Fruit fly (Drosophila melanogaster) whole organism, embryonic: ENCODE measurements around the gene T48.

Experiments
- Blimp-1 ChIP-seq: fragments of 200-800 bp; sonication (Bioruptor generic); optimal IDR thresholded peaks from 3 replicates; lab custom pipeline; 2018; ENCODE audit warnings: missing biosample characterization, missing genetic modification characterization, mild to moderate bottlenecking, moderate library complexity, missing genetic modification reagents
- CG10267 ChIP-seq: fragments of 200-800 bp; sonication (Bioruptor generic); optimal IDR thresholded peaks from 2 replicates; lab custom pipeline; 2018; ENCODE audit warnings: missing biosample characterization, mild to moderate bottlenecking, missing genetic modification characterization, moderate library complexity
- CG10321 ChIP-seq: fragments of 200-800 bp; sonication (Bioruptor generic); IDR thresholded peaks from 2 replicates; pipeline ENCODE4 v1.3.6; 2022; ENCODE audit warnings: missing biosample characterization, missing genetic modification characterization
- CG12236 ChIP-seq: fragments of 200-800 bp; sonication (Bioruptor generic); optimal IDR thresholded peaks from 2 replicates; lab custom pipeline; 2016; ENCODE audit warnings: missing biosample characterization, missing genetic modification characterization
- CG13775 ChIP-seq: fragments of 200-800 bp; sonication (Bioruptor generic); optimal IDR thresholded peaks from 3 replicates; lab custom pipeline; 2017; ENCODE audit warnings: missing biosample characterization, mild to moderate bottlenecking, missing genetic modification characterization
- CG15514 ChIP-seq: fragments of 200-800 bp; sonication (Bioruptor generic); optimal IDR thresholded peaks from 3 replicates; lab custom pipeline; 2017; ENCODE audit warnings: missing biosample characterization, missing genetic modification characterization, mild to moderate bottlenecking, moderate library complexity, missing genetic modification reagents
- CG17361 ChIP-seq: fragments of 200-800 bp; sonication (Bioruptor generic); IDR thresholded peaks from 3 replicates; pipeline ENCODE4 v1.3.6; 2022; ENCODE audit warnings: missing biosample characterization, missing genetic modification characterization
- CG17612 ChIP-seq: fragments of 200-800 bp; sonication (Bioruptor generic); IDR thresholded peaks from 2 replicates; pipeline ENCODE4 v1.3.6; 2022; ENCODE audit warnings: missing biosample characterization, missing genetic modification characterization
- CG18476 ChIP-seq: fragments of 200-800 bp; sonication (Bioruptor generic); optimal IDR thresholded peaks from 2 replicates; lab custom pipeline; 2016; ENCODE audit warnings: missing biosample characterization, mild to moderate bottlenecking, missing genetic modification characterization
- CG2202 ChIP-seq: fragments of 200-800 bp; sonication (Bioruptor generic); optimal IDR thresholded peaks from 2 replicates; lab custom pipeline; 2018; ENCODE audit warnings: missing biosample characterization, mild to moderate bottlenecking, missing genetic modification characterization
- CG3065 ChIP-seq: fragments of 200-800 bp; sonication (Bioruptor generic); optimal IDR thresholded peaks from 2 replicates; lab custom pipeline; 2016; ENCODE audit warnings: missing biosample characterization, missing genetic modification characterization
- CG31441 ChIP-seq: fragments of 200-800 bp; sonication (Bioruptor generic); IDR thresholded peaks from 2 replicates; pipeline ENCODE4 v1.3.6; 2022; ENCODE audit warnings: missing biosample characterization, missing genetic modification characterization
- CG32772 ChIP-seq: fragments of 200-800 bp; sonication (Bioruptor generic); IDR thresholded peaks from 2 replicates; pipeline ENCODE4 v1.3.6; 2022; ENCODE audit warnings: missing biosample characterization, missing genetic modification characterization
- CG3281 ChIP-seq: fragments of 200-800 bp; sonication (Bioruptor generic); optimal IDR thresholded peaks from 3 replicates; lab custom pipeline; 2017; ENCODE audit warnings: missing biosample characterization, mild to moderate bottlenecking, missing genetic modification characterization
- CG33213 ChIP-seq: fragments of 200-800 bp; sonication (Bioruptor generic); optimal IDR thresholded peaks from 3 replicates; lab custom pipeline; 2016; ENCODE audit warnings: missing biosample characterization, missing genetic modification characterization
- CG34422 ChIP-seq: fragments of 200-800 bp; sonication (Bioruptor generic); IDR thresholded peaks from 3 replicates; pipeline ENCODE4 v1.3.6; 2022; ENCODE audit warnings: missing biosample characterization, missing genetic modification characterization
- CG3847 ChIP-seq: fragments of 200-800 bp; sonication (Bioruptor generic); IDR thresholded peaks from 2 replicates; pipeline ENCODE4 v1.3.6; 2022; ENCODE audit warnings: missing biosample characterization, missing genetic modification characterization
- CG9797 ChIP-seq: fragments of 200-800 bp; sonication (Bioruptor generic); optimal IDR thresholded peaks from 3 replicates; lab custom pipeline; 2018; ENCODE audit warnings: missing biosample characterization, mild to moderate bottlenecking, missing genetic modification characterization
- Dad ChIP-seq: fragments of 200-800 bp; sonication (Bioruptor generic); optimal IDR thresholded peaks from 3 replicates; lab custom pipeline; 2016; ENCODE audit warnings: missing biosample characterization, missing genetic modification characterization
- Elba2 ChIP-seq: fragments of 200-800 bp; sonication (Bioruptor generic); optimal IDR thresholded peaks from 3 replicates; lab custom pipeline; 2016; ENCODE audit warnings: missing biosample characterization, missing genetic modification characterization
- Ets97D ChIP-seq: fragments of 200-800 bp; sonication (Bioruptor generic); optimal IDR thresholded peaks from 3 replicates; lab custom pipeline; 2016; ENCODE audit warnings: missing biosample characterization, missing genetic modification characterization
- HLH54F ChIP-seq: fragments of 200-800 bp; sonication (Bioruptor generic); optimal IDR thresholded peaks from 3 replicates; lab custom pipeline; 2016; ENCODE audit warnings: missing biosample characterization, missing genetic modification characterization
- HLHmδ ChIP-seq: fragments of 200-800 bp; sonication (Bioruptor generic); optimal IDR thresholded peaks from 2 replicates; lab custom pipeline; 2018; ENCODE audit warnings: missing biosample characterization, mild to moderate bottlenecking, missing genetic modification characterization, moderate library complexity
- HmgD ChIP-seq: fragments of 200-800 bp; sonication (Bioruptor generic); optimal IDR thresholded peaks from 3 replicates; lab custom pipeline; 2016; ENCODE audit warnings: missing biosample characterization, missing genetic modification characterization
- Kr ChIP-seq: fragments of 200-800 bp; sonication (Bioruptor generic); optimal IDR thresholded peaks from 2 replicates; lab custom pipeline; 2017; ENCODE audit warnings: missing biosample characterization, mild to moderate bottlenecking, missing genetic modification characterization
- Max ChIP-seq: fragments of 200-800 bp; sonication (Bioruptor generic); optimal IDR thresholded peaks from 2 replicates; lab custom pipeline; 2016; ENCODE audit warnings: missing biosample characterization, mild to moderate bottlenecking, missing genetic modification characterization
- Nf-YB ChIP-seq: fragments of 200-800 bp; sonication (Bioruptor generic); optimal IDR thresholded peaks from 3 replicates; lab custom pipeline; 2019; ENCODE audit warnings: missing biosample characterization, mild to moderate bottlenecking, missing genetic modification characterization, moderate library complexity
- PHDP ChIP-seq: fragments of 200-800 bp; sonication (Bioruptor generic); optimal IDR thresholded peaks from 3 replicates; lab custom pipeline; 2018; ENCODE audit warnings: missing biosample characterization, mild to moderate bottlenecking, missing genetic modification characterization, moderate library complexity
- Pdp1 ChIP-seq, 2 experiments: fragments of 200-800 bp; sonication (Bioruptor generic); optimal IDR thresholded peaks; 3 replicates each; lab custom pipeline; 2016; ENCODE audit warnings: missing biosample characterization in 2 of 2, missing genetic modification characterization in 2 of 2, mild to moderate bottlenecking in 1 of 2, moderate library complexity in 1 of 2
- Ssrp ChIP-seq: fragments of 200-800 bp; sonication (Bioruptor generic); optimal IDR thresholded peaks from 2 replicates; lab custom pipeline; 2018; ENCODE audit warnings: missing biosample characterization, mild to moderate bottlenecking, missing genetic modification characterization, moderate library complexity
- Usf ChIP-seq: fragments of 200-800 bp; sonication (Bioruptor generic); optimal IDR thresholded peaks from 2 replicates; lab custom pipeline; 2017; ENCODE audit warnings: missing genotype, missing biosample characterization, missing genetic modification characterization
- ap ChIP-seq: fragments of 200-800 bp; sonication (Bioruptor generic); IDR thresholded peaks from 2 replicates; pipeline ENCODE4 v1.3.6; 2022; ENCODE audit warnings: missing biosample characterization, missing genetic modification characterization
- bigmax ChIP-seq: fragments of 200-800 bp; sonication (Bioruptor generic); optimal IDR thresholded peaks from 2 replicates; lab custom pipeline; 2018; ENCODE audit warnings: missing biosample characterization, mild to moderate bottlenecking, missing genetic modification characterization
- bsh ChIP-seq, 2 experiments: fragments of 200-800 bp; sonication (Bioruptor generic); optimal IDR thresholded peaks; 2 replicates each; lab custom pipeline; 2017 to 2018; ENCODE audit warnings: mild to moderate bottlenecking in 2 of 2, missing biosample characterization in 2 of 2, missing genetic modification characterization in 2 of 2, moderate library complexity in 1 of 2
- croc ChIP-seq: fragments of 200-800 bp; sonication (Bioruptor generic); conservative IDR thresholded peaks from 3 replicates; pipeline ENCODE4 v1.3.6; 2022; ENCODE audit warnings: missing biosample characterization, missing genetic modification characterization
- dmrt11E ChIP-seq: fragments of 200-800 bp; sonication (Bioruptor generic); optimal IDR thresholded peaks from 3 replicates; lab custom pipeline; 2018; ENCODE audit warnings: missing biosample characterization, mild to moderate bottlenecking, missing genetic modification characterization, moderate library complexity
- dysf ChIP-seq: fragments of 200-800 bp; sonication (Bioruptor generic); IDR thresholded peaks from 3 replicates; pipeline ENCODE4 v1.3.6; 2022; ENCODE audit warnings: missing biosample characterization, missing genetic modification characterization
- esg ChIP-seq: fragments of 200-800 bp; sonication (Bioruptor generic); conservative IDR thresholded peaks from 2 replicates; pipeline ENCODE4 v1.3.6; 2022; ENCODE audit warnings: missing biosample characterization, missing genetic modification characterization
- fd64A ChIP-seq: fragments of 200-800 bp; sonication (Bioruptor generic); optimal IDR thresholded peaks from 3 replicates; lab custom pipeline; 2018; ENCODE audit warnings: missing biosample characterization, mild to moderate bottlenecking, missing genetic modification characterization
- nau ChIP-seq: fragments of 200-800 bp; sonication (Bioruptor generic); optimal IDR thresholded peaks from 3 replicates; lab custom pipeline; 2017; ENCODE audit warnings: missing biosample characterization, mild to moderate bottlenecking, missing genetic modification characterization, missing genetic modification reagents
- oc ChIP-seq: fragments of 200-800 bp; sonication (Bioruptor generic); optimal IDR thresholded peaks from 2 replicates; lab custom pipeline; 2018; ENCODE audit warnings: missing biosample characterization, mild to moderate bottlenecking, missing genetic modification characterization, moderate library complexity
- odd ChIP-seq: fragments of 200-800 bp; sonication (Bioruptor generic); optimal IDR thresholded peaks from 2 replicates; lab custom pipeline; 2017; ENCODE audit warnings: missing biosample characterization, mild to moderate bottlenecking, missing genetic modification characterization
- p53 ChIP-seq: fragments of 200-800 bp; sonication (Bioruptor generic); optimal IDR thresholded peaks from 2 replicates; lab custom pipeline; 2016; ENCODE audit warnings: missing biosample characterization, missing genetic modification characterization
- pfk ChIP-seq: fragments of 200-800 bp; sonication (Bioruptor generic); optimal IDR thresholded peaks from 2 replicates; lab custom pipeline; 2018; ENCODE audit warnings: missing biosample characterization, mild to moderate bottlenecking, missing genetic modification characterization, moderate library complexity
- shn ChIP-seq: fragments of 200-800 bp; sonication (Bioruptor generic); optimal IDR thresholded peaks from 3 replicates; lab custom pipeline; 2016; ENCODE audit warnings: missing biosample characterization, missing genetic modification characterization
- sqz ChIP-seq: fragments of 200-800 bp; sonication (Bioruptor generic); optimal IDR thresholded peaks from 3 replicates; lab custom pipeline; 2018; ENCODE audit warnings: missing biosample characterization, mild to moderate bottlenecking, missing genetic modification characterization
- toy ChIP-seq: fragments of 200-800 bp; sonication (Bioruptor generic); IDR thresholded peaks from 2 replicates; pipeline ENCODE4 v1.3.6; 2022; ENCODE audit warnings: missing biosample characterization, missing genetic modification characterization
- twi ChIP-seq: fragments of 200-800 bp; optimal IDR thresholded peaks from 2 replicates; lab custom pipeline; 2019; ENCODE audit warnings: missing biosample characterization, mild to moderate bottlenecking, missing genetic modification characterization, moderate library complexity
- unpg ChIP-seq: fragments of 200-800 bp; sonication (Bioruptor generic); optimal IDR thresholded peaks from 3 replicates; lab custom pipeline; 2018; ENCODE audit warnings: missing biosample characterization, mild to moderate bottlenecking, missing genetic modification characterization, moderate library complexity
- vnd ChIP-seq: fragments of 200-800 bp; sonication (Bioruptor generic); IDR thresholded peaks from 3 replicates; pipeline ENCODE4 v1.3.6; 2022; ENCODE audit warnings: missing biosample characterization, missing genetic modification characterization; ENCODE audit not compliant: partially characterized antibody

T48 gene

dm6 chr3R:26915463-26915925 is 34.0 kb downstream of the T48 start, which contains the start of gene CG46339 (continued):
- peak; percentile 84 for TF ChIP-seq HLHmδ
- TF ChIP-seq CG10267 (tag; lab: Kevin White, UChicago) = peak; percentile 65
- no peak for TF ChIP-seq oc (tag; lab: Kevin White, UChicago)
- TF ChIP-seq Nf-YB (GFP tag; lab: Kevin White, UChicago) = no peak
- peak; percentile 8 for TF ChIP-seq CG12236 (GFP tag; lab: Kevin White, UChicago)
- TF ChIP-seq esg (GFP tag; lab: Robert Waterston, UW) = no peak; the same call in 1 of the 2 replicates
- TF ChIP-seq Ets97D (GFP tag; lab: Kevin White, UChicago) = peak; percentile 23
- peak; percentile 11 for TF ChIP-seq CG33213
- TF ChIP-seq odd (GFP tag; lab: Kevin White, UChicago) = peak; percentile 81
- TF ChIP-seq bsh (GFP tag; optimal IDR thresholded peaks at IDR 0.05; lab: Kevin White, UChicago) = peak in 1 of 2 experiments; percentile 43
- peak; percentile 72; the same call in 2 of the 3 replicates for TF ChIP-seq CG17361 (GFP tag; lab: Robert Waterston, UW)
- peak; percentile 65 for TF ChIP-seq sqz
- peak; percentile 56; the same call in 2 of the 3 replicates for TF ChIP-seq dysf (GFP tag; lab: Robert Waterston, UW)
- peak; percentile 61 for TF ChIP-seq Blimp-1 (GFP tag; lab: Kevin White, UChicago)
- TF ChIP-seq CG3847 = no peak
- TF ChIP-seq CG9797 = no peak
- TF ChIP-seq CG32772 (GFP tag; lab: Robert Waterston, UW) = no peak
- peak; percentile 27 for TF ChIP-seq fd64A (GFP tag; lab: Kevin White, UChicago)
- peak; percentile 54 for TF ChIP-seq unpg
- no peak for TF ChIP-seq Ssrp
- no peak for TF ChIP-seq Kr (GFP tag; lab: Kevin White, UChicago)
- peak; percentile 79 for TF ChIP-seq CG15514 (GFP tag; lab: Kevin White, UChicago)
- TF ChIP-seq CG17612 = no peak
- TF ChIP-seq CG34422 (GFP tag; lab: Robert Waterston, UW) = peak; percentile 66; the same call in 1 of the 3 replicates
- TF ChIP-seq Dad (GFP tag; lab: Kevin White, UChicago) = peak; percentile 55
- TF ChIP-seq ap (GFP tag; lab: Robert Waterston, UW) = no peak
- no peak for TF ChIP-seq CG3065 (GFP tag; lab: Kevin White, UChicago)
- peak; percentile 59 for TF ChIP-seq PHDP (tag; lab: Kevin White, UChicago)
- peak; percentile 38; the same call in 2 of the 3 replicates for TF ChIP-seq vnd (GFP tag; lab: Robert Waterston, UW)
- peak; percentile 52 for TF ChIP-seq pfk (GFP tag; lab: Kevin White, UChicago)
- TF ChIP-seq croc (GFP tag; lab: Robert Waterston, UW) = no peak
- 0 out of 2 replicates have a peak, but pooled peaks have one; percentile 32 for TF ChIP-seq CG31441 (GFP tag; lab: Robert Waterston, UW)
- no peak for TF ChIP-seq toy (GFP tag; lab: Robert Waterston, UW)
- no peak for TF ChIP-seq HmgD (GFP tag; lab: Kevin White, UChicago)
- peak; percentile 25 for TF ChIP-seq HLH54F (GFP tag; lab: Kevin White, UChicago)
- peak in 1 of 2 experiments; percentile 56 for TF ChIP-seq Pdp1 (GFP tag; optimal IDR thresholded peaks at IDR 0.05; lab: Kevin White, UChicago)
- peak; percentile 83 for TF ChIP-seq CG3281 (GFP tag; lab: Kevin White, UChicago)
- no peak for TF ChIP-seq p53 (GFP tag; lab: Kevin White, UChicago)
- TF ChIP-seq Max (GFP tag; lab: Kevin White, UChicago) = peak; percentile 52
- peak; percentile 6 for TF ChIP-seq CG2202 (tag; lab: Kevin White, UChicago)
- TF ChIP-seq Usf (GFP tag; lab: Kevin White, UChicago) = no peak
- TF ChIP-seq bigmax = peak; percentile 42
- TF ChIP-seq twi = no peak
- no peak for TF ChIP-seq shn (GFP tag; lab: Kevin White, UChicago)
- peak; percentile 66 for TF ChIP-seq nau
- no peak for TF ChIP-seq Elba2 (GFP tag; lab: Kevin White, UChicago)
- peak; percentile 31 for TF ChIP-seq CG13775
- TF ChIP-seq CG18476 = peak; percentile 31
- TF ChIP-seq CG10321 (GFP tag; lab: Robert Waterston, UW) = 0 out of 2 replicates have a peak, but pooled peaks have one; percentile 5
- peak; percentile 18 for TF ChIP-seq dmrt11E (tag; lab: Kevin White, UChicago)
